Worm (Caenorhabditis elegans) whole organism, L3 larva: ENCODE results near the gene K01A6.4.

Experiments used
- R02D3.7 ChIP-seq: fragments of 150-350 bp; optimal IDR thresholded peaks from 2 replicates; lab custom pipeline; 2014; ENCODE audit warnings: missing biosample characterization, missing genetic modification characterization
- ZK546.5 ChIP-seq: sonication (generic microtip); optimal IDR thresholded peaks from 2 replicates; lab custom pipeline; 2017; ENCODE audit warnings: missing biosample characterization, missing genetic modification characterization
- ama-1 ChIP-seq: fragments of 150-350 bp; optimal IDR thresholded peaks from 2 replicates; lab custom pipeline; 2018
- ceh-28 ChIP-seq: fragments of 150-350 bp; optimal IDR thresholded peaks from 2 replicates; lab custom pipeline; 2014; ENCODE audit warnings: missing biosample characterization, missing genetic modification reagents, missing genetic modification characterization
- ceh-82 ChIP-seq: fragments of 150-350 bp; optimal IDR thresholded peaks from 2 replicates; lab custom pipeline; 2014; ENCODE audit warnings: missing biosample characterization, missing genetic modification characterization
- egl-5 ChIP-seq: fragments of 150-350 bp; optimal IDR thresholded peaks from 2 replicates; lab custom pipeline; 2017; ENCODE audit warnings: missing biosample characterization, missing genetic modification reagents, missing genetic modification characterization, inconsistent platforms
- elt-2 ChIP-seq: sonication (generic microtip); optimal IDR thresholded peaks from 2 replicates; lab custom pipeline; 2016; ENCODE audit warnings: missing genetic modification reagents, mild to moderate bottlenecking, missing genetic modification characterization, missing compliant biosample characterization
- elt-3 ChIP-seq, 3 experiments: fragments of 150-350 bp in 1 of 3; sonication (generic microtip) in 2 of 3; optimal IDR thresholded peaks; 2 replicates in 2 of 3; 4 replicates in 1 of 3; lab custom pipeline; 2014 to 2017; ENCODE audit warnings: missing biosample characterization in 3 of 3, missing genetic modification characterization in 3 of 3
- eor-1 ChIP-seq, 2 experiments: fragments of 150-350 bp; optimal IDR thresholded peaks; 2 replicates each; lab custom pipeline; 2014 to 2018; ENCODE audit warnings: missing biosample characterization in 2 of 2, missing genetic modification characterization in 2 of 2
- fkh-10 ChIP-seq: sonication (generic microtip); optimal IDR thresholded peaks from 2 replicates; lab custom pipeline; 2017; ENCODE audit warnings: missing biosample characterization, missing genetic modification reagents, missing genetic modification characterization
- fkh-2 ChIP-seq: fragments of 150-350 bp; optimal IDR thresholded peaks from 2 replicates; lab custom pipeline; 2014; ENCODE audit warnings: missing biosample characterization, missing genetic modification reagents, missing genetic modification characterization
- fos-1 ChIP-seq: fragments of 150-350 bp; optimal IDR thresholded peaks from 2 replicates; lab custom pipeline; 2014; ENCODE audit warnings: missing biosample characterization, missing genetic modification characterization
- jun-1 ChIP-seq: fragments of 150-350 bp; optimal IDR thresholded peaks from 2 replicates; lab custom pipeline; 2014; ENCODE audit warnings: missing biosample characterization, missing genetic modification reagents, missing genetic modification characterization
- lin-15B ChIP-seq: fragments of 150-350 bp; optimal IDR thresholded peaks from 2 replicates; lab custom pipeline; 2014; ENCODE audit warnings: missing biosample characterization, missing genetic modification characterization
- mml-1 ChIP-seq: fragments of 150-350 bp; sonication (generic microtip); optimal IDR thresholded peaks from 3 replicates; lab custom pipeline; 2014; ENCODE audit warnings: missing biosample characterization, missing genetic modification characterization
- nfya-1 ChIP-seq: sonication (generic microtip); optimal IDR thresholded peaks from 2 replicates; lab custom pipeline; 2017; ENCODE audit warnings: missing genetic modification characterization, mild to moderate bottlenecking, missing compliant biosample characterization, antibody characterized with exemption, moderate library complexity; ENCODE audit not compliant: insufficient read depth
- nhr-11 ChIP-seq: fragments of 150-350 bp; optimal IDR thresholded peaks from 2 replicates; lab custom pipeline; 2014; ENCODE audit warnings: missing biosample characterization, missing genetic modification characterization
- nhr-25 ChIP-seq: sonication (generic microtip); optimal IDR thresholded peaks from 2 replicates; lab custom pipeline; 2017; ENCODE audit warnings: missing biosample characterization, missing genetic modification characterization
- nhr-43 ChIP-seq: sonication (generic microtip); optimal IDR thresholded peaks from 2 replicates; lab custom pipeline; 2016; ENCODE audit warnings: mild to moderate bottlenecking, missing genetic modification characterization, missing compliant biosample characterization; ENCODE audit not compliant: poor library complexity, severe bottlenecking
- nhr-67 ChIP-seq: fragments of 150-350 bp; optimal IDR thresholded peaks from 2 replicates; lab custom pipeline; 2014; ENCODE audit warnings: missing biosample characterization, missing genetic modification characterization
- nhr-76 ChIP-seq: fragments of 150-350 bp; sonication (generic microtip); optimal IDR thresholded peaks from 5 replicates; lab custom pipeline; 2014; ENCODE audit warnings: missing biosample characterization, missing genetic modification characterization
- pha-4 ChIP-seq: fragments of 150-350 bp; optimal IDR thresholded peaks from 2 replicates; lab custom pipeline; 2014; ENCODE audit warnings: missing biosample characterization, missing genetic modification reagents, missing genetic modification characterization
- pqm-1 ChIP-seq: fragments of 150-350 bp; optimal IDR thresholded peaks from 2 replicates; lab custom pipeline; 2017; ENCODE audit warnings: missing biosample characterization, missing genetic modification characterization, inconsistent platforms
- skn-1 ChIP-seq: fragments of 150-350 bp; optimal IDR thresholded peaks from 2 replicates; lab custom pipeline; 2014; ENCODE audit warnings: missing biosample characterization, missing genetic modification characterization
- snpc-4 ChIP-seq: fragments of 150-350 bp; optimal IDR thresholded peaks from 2 replicates; lab custom pipeline; 2014; ENCODE audit warnings: missing biosample characterization, missing genetic modification characterization
- unc-39 ChIP-seq: sonication (generic microtip); optimal IDR thresholded peaks from 4 replicates; lab custom pipeline; 2017; ENCODE audit warnings: missing biosample characterization, missing genetic modification characterization
- unc-62 ChIP-seq: fragments of 150-350 bp; sonication (generic microtip); optimal IDR thresholded peaks from 4 replicates; lab custom pipeline; 2014; ENCODE audit warnings: missing biosample characterization, missing genetic modification reagents, missing genetic modification characterization
- zag-1 ChIP-seq: fragments of 150-350 bp; optimal IDR thresholded peaks from 2 replicates; lab custom pipeline; 2014; ENCODE audit warnings: missing biosample characterization, missing genetic modification characterization
- ztf-11 ChIP-seq: fragments of 150-350 bp; optimal IDR thresholded peaks from 2 replicates; lab custom pipeline; 2014; ENCODE audit warnings: missing biosample characterization, missing genetic modification characterization

K01A6.4 gene

DNA sequence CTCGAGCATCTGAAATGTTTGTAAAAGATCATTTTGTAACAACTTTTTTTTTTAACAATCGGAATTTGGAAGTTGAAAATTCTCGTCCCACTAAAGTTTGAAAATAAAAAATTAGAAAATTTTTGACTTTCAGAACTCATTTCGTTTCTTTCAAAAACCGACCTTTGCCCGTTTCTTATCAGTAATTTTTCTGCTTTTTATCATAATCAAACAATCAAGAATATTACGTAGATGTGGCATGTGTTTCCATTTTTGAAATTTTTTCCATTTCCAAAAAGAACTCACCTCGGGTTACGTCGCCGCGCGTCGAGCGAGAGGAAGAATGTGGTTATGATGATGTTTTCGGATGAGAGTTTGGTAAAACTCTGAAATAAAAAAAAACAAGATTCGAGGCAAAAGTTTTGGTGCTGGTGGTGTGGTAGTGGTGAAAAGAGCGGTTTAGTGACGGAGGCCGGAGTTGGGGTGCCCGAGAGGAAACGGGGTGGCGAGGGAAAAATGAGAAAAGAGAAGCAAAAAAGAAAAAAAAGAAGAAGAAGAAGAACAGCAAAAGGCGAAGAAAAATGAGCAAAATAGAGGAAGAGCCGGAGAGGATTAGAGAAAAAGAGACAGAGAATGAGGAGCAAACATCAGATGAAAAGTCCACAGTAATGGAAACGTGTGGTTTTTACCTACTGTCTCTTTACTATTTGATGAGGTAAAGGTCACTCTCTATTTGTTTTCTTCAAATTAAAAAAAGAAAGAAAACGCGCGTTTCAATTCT is 20.8 kb upstream of the K01A6.4 start, which contains the start of gene T12A7.2:
Gene T12A7.2, minus strand, starts transcription at position 412 of the 760 bp plus-strand sequence.
- TF ChIP-seq ceh-82 (tag; lab: Kevin White, UChicago) (no peak), nhr-43 (tag; lab: Kevin White, UChicago) (no peak), pha-4 (tag; lab: Kevin White, UChicago) (peak; percentile 68), nhr-25 (no peak), elt-2 (tag; lab: Kevin White, UChicago) (peak; percentile 80), snpc-4 (tag; lab: Kevin White, UChicago) (no peak), nfya-1 (tag; lab: Kevin White, UChicago) (peak; percentile 27), pqm-1 (tag; lab: Kevin White, UChicago) (peak; percentile 32), nhr-76 (tag; lab: Kevin White, UChicago) (no peak), ztf-11 (tag; lab: Kevin White, UChicago) (no peak), nhr-11 (tag; lab: Kevin White, UChicago) (no peak)

DNA sequence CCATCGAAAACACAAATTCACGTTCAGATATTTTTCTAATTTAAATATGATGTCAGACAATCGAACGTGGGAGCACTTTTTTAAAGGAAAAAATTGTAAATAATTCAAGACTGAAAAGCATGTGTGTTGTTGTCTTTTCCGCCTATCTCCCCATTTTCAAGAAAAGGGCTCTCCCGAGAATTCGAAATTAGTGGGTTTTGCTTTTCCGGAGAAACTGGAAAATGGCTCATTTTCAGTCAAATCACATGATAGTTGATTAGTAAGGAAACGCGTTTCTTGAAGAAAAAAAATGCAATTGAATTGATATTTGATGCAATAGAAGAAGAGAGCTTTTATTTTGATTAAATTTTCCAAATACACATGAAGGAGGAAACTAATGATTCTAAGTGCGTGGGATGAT is 19.7 kb upstream of the K01A6.4 start:
- TF ChIP-seq zag-1 (no peak), egl-5 (tag; lab: Kevin White, UChicago) (no peak), pha-4 (tag; lab: Kevin White, UChicago) (no peak), nhr-67 (tag; lab: Kevin White, UChicago) (no peak), R02D3.7 (tag; lab: Kevin White, UChicago) (no peak), unc-39 (tag; lab: Kevin White, UChicago) (no peak), skn-1 (tag; lab: Kevin White, UChicago) (no peak), lin-15B (tag; lab: Kevin White, UChicago) (no peak), fkh-10 (no peak), ztf-11 (tag; lab: Kevin White, UChicago) (no peak), fos-1 (tag; lab: Kevin White, UChicago) (no peak), nhr-25 (no peak), elt-3 (tag; optimal IDR thresholded peaks at IDR 0.05; lab: Kevin White, UChicago) (no peak), unc-62 (GFP tag; lab: Kevin White, UChicago) (no peak)

- TF ChIP-seq elt-2 (tag; lab: Kevin White, UChicago) (peak; percentile 26), ama-1 (lab: Kevin White, UChicago) (no peak), ceh-28 (tag; lab: Kevin White, UChicago) (no peak)
These were observed 15.8 kb upstream of the K01A6.4 start, which contains the start of gene T12A7.9 for ce11 chrIV:11755907-11756306. TSS of gene T12A7.9 (minus strand) at chrIV:11756007.

DNA sequence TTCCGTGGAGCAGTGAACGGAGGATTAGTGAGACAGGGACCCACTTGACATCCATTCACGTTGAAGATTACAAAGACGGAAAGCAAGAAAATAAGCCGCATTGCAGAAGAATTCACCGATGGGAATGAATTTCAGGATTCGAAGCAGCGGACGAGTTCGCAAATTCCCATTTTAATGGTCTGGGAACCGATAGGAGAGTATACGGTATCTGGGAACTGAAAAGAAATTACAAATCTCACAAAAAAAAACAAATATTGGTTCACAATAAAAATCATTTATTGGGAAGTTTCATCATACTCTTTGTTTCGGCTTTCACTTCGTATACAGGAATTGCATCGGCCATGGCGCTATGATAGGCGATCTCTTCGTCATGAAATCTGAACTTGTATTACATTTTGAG is 14.9 kb upstream of the K01A6.4 start, which contains the start of gene T12A7.10:
Gene T12A7.10, minus strand, starts transcription at position 101 of the 400 bp plus-strand sequence.
- TF ChIP-seq fkh-10: no peak
- TF ChIP-seq ZK546.5 (tag; lab: Kevin White, UChicago): no peak
- TF ChIP-seq jun-1: no peak
- no peak for TF ChIP-seq nhr-76 (tag; lab: Kevin White, UChicago)
- no peak for TF ChIP-seq eor-1 (tag; optimal IDR thresholded peaks at IDR 0.05; lab: Kevin White, UChicago)
- TF ChIP-seq elt-2 (tag; lab: Kevin White, UChicago): no peak
- TF ChIP-seq zag-1: no peak
- TF ChIP-seq nhr-25: no peak
- TF ChIP-seq elt-3 (tag; optimal IDR thresholded peaks at IDR 0.05; lab: Kevin White, UChicago): no peak

ce11 chrIV:11754328-11754727 is 14.2 kb upstream of the K01A6.4 start, which contains the start of gene scl-18:
TSS of gene scl-18 (minus strand) at chrIV:11754428.
- no peak for TF ChIP-seq R02D3.7 (tag; lab: Kevin White, UChicago)
- no peak for TF ChIP-seq fkh-2

- no peak for TF ChIP-seq fkh-10
- TF ChIP-seq mml-1 (tag; lab: Kevin White, UChicago): no peak
- no peak for TF ChIP-seq pqm-1 (tag; lab: Kevin White, UChicago)
- no peak for TF ChIP-seq ceh-28 (tag; lab: Kevin White, UChicago)
- TF ChIP-seq fos-1 (tag; lab: Kevin White, UChicago): no peak
- TF ChIP-seq, all 47 proteins: peak for 0
These were observed 8.7 kb upstream of the K01A6.4 start, which contains the start of gene T12A7.6 for ce11 chrIV:11748852-11749251. TSS of gene T12A7.6 (plus strand) at chrIV:11749220.
